Worm (Caenorhabditis elegans) whole organism, L2 larva: ENCODE data around the gene F46B6.12.
A peak's percentile ranks its signal among the peaks of the same experiment; 100 is the strongest.

ENCODE experiments used
- F13H6.1 ChIP-seq: sonication (generic microtip); optimal IDR thresholded peaks from 2 replicates; lab custom pipeline; 2016; ENCODE audit warnings: missing genetic modification characterization, missing compliant biosample characterization
- fos-1 ChIP-seq: fragments of 150-350 bp; optimal IDR thresholded peaks from 2 replicates; lab custom pipeline; 2014; ENCODE audit warnings: missing biosample characterization, missing genetic modification characterization

Gene F46B6.12

DNA sequence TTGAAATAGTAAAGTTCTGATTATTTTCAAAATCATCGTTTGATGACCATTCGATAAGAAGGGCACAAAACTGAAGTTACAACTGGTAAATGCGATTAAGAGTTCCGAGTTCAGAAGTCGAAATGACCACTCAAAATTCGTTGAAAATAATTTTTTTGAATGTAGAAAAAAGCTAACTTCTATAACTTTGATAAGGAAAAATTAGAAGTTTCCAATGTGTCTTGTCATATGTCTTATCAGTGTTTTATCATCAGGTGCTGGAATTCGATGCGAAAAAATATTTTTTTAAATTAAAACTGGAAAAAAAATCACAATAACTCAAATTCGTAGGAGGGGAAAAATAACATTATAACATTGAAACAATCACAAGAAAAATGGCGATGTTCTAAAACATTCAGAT is 49.9 kb downstream of the F46B6.12 start:
- no peak for TF ChIP-seq F13H6.1
- TF ChIP-seq fos-1: peak; percentile 55
